Worm (Caenorhabditis elegans) whole organism, late embryonic: ENCODE results near the gene srh-218.

Experiments
- elt-2 ChIP-seq: sonication (generic microtip); optimal IDR thresholded peaks from 2 replicates; lab custom pipeline; 2016; ENCODE audit warnings: missing genetic modification reagents, missing genetic modification characterization, missing compliant biosample characterization
- nhr-11 ChIP-seq: fragments of 150-350 bp; optimal IDR thresholded peaks from 2 replicates; lab custom pipeline; 2014; ENCODE audit warnings: missing biosample characterization, missing genetic modification characterization

- TF ChIP-seq elt-2 (tag; lab: Kevin White, UChicago) (no peak), nhr-11 (tag; lab: Kevin White, UChicago) (no peak)
Measured at ce11 chrV:15498434-15498833, 4.7 kb downstream of the srh-218 start, which contains the start of gene C06B8.7.
